Fruit fly (Drosophila melanogaster): ENCODE results near the gene MESK4.
"Not testable (repeated sequence)": the region's sequence is repeated elsewhere in the genome, so short reads cannot be mapped to it uniquely, and the experiment has no call there.

Gene MESK4

dm6 chr3R:16988514-16988913 is at the start of gene MESK4:
MESK4 (plus strand) TSS chr3R:16988814.
- not testable (repeated sequence) for TF ChIP-seq CG14711 (tag; optimal IDR thresholded peaks at IDR 0.05); ovo (GFP tag; optimal IDR thresholded peaks at IDR 0.05); kay (GFP tag; ENCODE audit: borderline replicate concordance)

- TF ChIP-seq cnc (optimal IDR thresholded peaks at IDR 0.05): no peak
- TF ChIP-seq toe (GFP tag; optimal IDR thresholded peaks at IDR 0.05): no peak
- TF ChIP-seq kay (GFP tag; ENCODE audit: borderline replicate concordance): no peak
- TF ChIP-seq Clk (GFP tag; optimal IDR thresholded peaks at IDR 0.05): no peak
- TF ChIP-seq CG5204 (GFP tag; optimal IDR thresholded peaks at IDR 0.05): no peak
- no peak for TF ChIP-seq CG33017 (tag; optimal IDR thresholded peaks at IDR 0.05)
- no peak for TF ChIP-seq Mnt (GFP tag; optimal IDR thresholded peaks at IDR 0.05)
These were observed 48.1 kb upstream of the MESK4 start for dm6 chr3R:16940520-16940919.

- TF ChIP-seq cic (GFP tag; optimal IDR thresholded peaks at IDR 0.05) (no peak), Mnt (GFP tag; optimal IDR thresholded peaks at IDR 0.05) (no peak), Crg-1 (GFP tag; optimal IDR thresholded peaks at IDR 0.05) (no peak), CG33017 (tag; optimal IDR thresholded peaks at IDR 0.05) (no peak), CG7045 (GFP tag; optimal IDR thresholded peaks at IDR 0.05) (no peak), tj (GFP tag; optimal IDR thresholded peaks at IDR 0.05) (no peak), CG7101 (tag; optimal IDR thresholded peaks at IDR 0.05) (no peak), ovo (GFP tag; optimal IDR thresholded peaks at IDR 0.05) (no peak), Hr96 (GFP tag; optimal IDR thresholded peaks at IDR 0.05) (no peak), pad (GFP tag; optimal IDR thresholded peaks at IDR 0.05) (no peak), CG1620 (GFP tag; optimal IDR thresholded peaks at IDR 0.05) (no peak), CG12768 (GFP tag; optimal IDR thresholded peaks at IDR 0.05) (no peak), cnc (optimal IDR thresholded peaks at IDR 0.05) (no peak), kay (GFP tag; ENCODE audit: borderline replicate concordance) (no peak), CG14711 (tag; optimal IDR thresholded peaks at IDR 0.05) (no peak), CG5204 (GFP tag; optimal IDR thresholded peaks at IDR 0.05) (no peak), bab1 (GFP tag; optimal IDR thresholded peaks at IDR 0.05) (no peak), Clk (GFP tag; optimal IDR thresholded peaks at IDR 0.05) (no peak), toe (GFP tag; optimal IDR thresholded peaks at IDR 0.05) (no peak), CG11617 (GFP tag; optimal IDR thresholded peaks at IDR 0.05) (no peak)
These were observed 47.3 kb upstream of the MESK4 start for dm6 chr3R:16941285-16941684.

- TF ChIP-seq CG14711 (tag; optimal IDR thresholded peaks at IDR 0.05): no peak
- TF ChIP-seq CG5204 (GFP tag; optimal IDR thresholded peaks at IDR 0.05): no peak
- no peak for TF ChIP-seq cic (GFP tag; optimal IDR thresholded peaks at IDR 0.05)
- TF ChIP-seq pad (GFP tag; optimal IDR thresholded peaks at IDR 0.05): no peak
- no peak for TF ChIP-seq CG1620 (GFP tag; optimal IDR thresholded peaks at IDR 0.05)
- TF ChIP-seq Crg-1 (GFP tag; optimal IDR thresholded peaks at IDR 0.05): no peak
- no peak for TF ChIP-seq CG11617 (GFP tag; optimal IDR thresholded peaks at IDR 0.05)
- TF ChIP-seq CG7045 (GFP tag; optimal IDR thresholded peaks at IDR 0.05): no peak
- no peak for TF ChIP-seq CG7101 (tag; optimal IDR thresholded peaks at IDR 0.05)
- TF ChIP-seq toe (GFP tag; optimal IDR thresholded peaks at IDR 0.05): no peak
- no peak for TF ChIP-seq ovo (GFP tag; optimal IDR thresholded peaks at IDR 0.05)
- TF ChIP-seq tj (GFP tag; optimal IDR thresholded peaks at IDR 0.05): no peak
- no peak for TF ChIP-seq CG12768 (GFP tag; optimal IDR thresholded peaks at IDR 0.05)
- no peak for TF ChIP-seq Clk (GFP tag; optimal IDR thresholded peaks at IDR 0.05)
- no peak for TF ChIP-seq bab1 (GFP tag; optimal IDR thresholded peaks at IDR 0.05)
- TF ChIP-seq cnc (optimal IDR thresholded peaks at IDR 0.05): no peak
- TF ChIP-seq CG33017 (tag; optimal IDR thresholded peaks at IDR 0.05): no peak
- no peak for TF ChIP-seq Hr96 (GFP tag; optimal IDR thresholded peaks at IDR 0.05)
These were observed 44.3 kb upstream of the MESK4 start for dm6 chr3R:16944267-16944666.

dm6 chr3R:16948667-16949066 is 39.9 kb upstream of the MESK4 start:
- no peak for TF ChIP-seq bab1 (GFP tag; optimal IDR thresholded peaks at IDR 0.05)
- TF ChIP-seq CG12768 (GFP tag; optimal IDR thresholded peaks at IDR 0.05): no peak
- TF ChIP-seq Hr96 (GFP tag; optimal IDR thresholded peaks at IDR 0.05): peak; percentile 23
- TF ChIP-seq CG5204 (GFP tag; optimal IDR thresholded peaks at IDR 0.05): no peak
- no peak for TF ChIP-seq CG1620 (GFP tag; optimal IDR thresholded peaks at IDR 0.05)
- no peak for TF ChIP-seq Clk (GFP tag; optimal IDR thresholded peaks at IDR 0.05)

dm6 chr3R:16951374-16951773 is 37.2 kb upstream of the MESK4 start:
- TF ChIP-seq Hr96 (GFP tag; optimal IDR thresholded peaks at IDR 0.05) (no peak), CG33017 (tag; optimal IDR thresholded peaks at IDR 0.05) (no peak), toe (GFP tag; optimal IDR thresholded peaks at IDR 0.05) (no peak), CG7101 (tag; optimal IDR thresholded peaks at IDR 0.05) (no peak), cic (GFP tag; optimal IDR thresholded peaks at IDR 0.05) (no peak), Mnt (GFP tag; optimal IDR thresholded peaks at IDR 0.05) (no peak), ovo (GFP tag; optimal IDR thresholded peaks at IDR 0.05) (no peak), kay (GFP tag; ENCODE audit: borderline replicate concordance) (no peak), CG1620 (GFP tag; optimal IDR thresholded peaks at IDR 0.05) (no peak), pad (GFP tag; optimal IDR thresholded peaks at IDR 0.05) (no peak), Crg-1 (GFP tag; optimal IDR thresholded peaks at IDR 0.05) (no peak), CG12768 (GFP tag; optimal IDR thresholded peaks at IDR 0.05) (no peak), CG7045 (GFP tag; optimal IDR thresholded peaks at IDR 0.05) (no peak)

dm6 chr3R:16954423-16954822 is 34.2 kb upstream of the MESK4 start:
- TF ChIP-seq Crg-1 (GFP tag; optimal IDR thresholded peaks at IDR 0.05) (no peak), CG1620 (GFP tag; optimal IDR thresholded peaks at IDR 0.05) (no peak), toe (GFP tag; optimal IDR thresholded peaks at IDR 0.05) (no peak), Hr96 (GFP tag; optimal IDR thresholded peaks at IDR 0.05) (no peak), tj (GFP tag; optimal IDR thresholded peaks at IDR 0.05) (no peak), cic (GFP tag; optimal IDR thresholded peaks at IDR 0.05) (no peak), ovo (GFP tag; optimal IDR thresholded peaks at IDR 0.05) (no peak), CG12768 (GFP tag; optimal IDR thresholded peaks at IDR 0.05) (no peak), Clk (GFP tag; optimal IDR thresholded peaks at IDR 0.05) (no peak), CG7045 (GFP tag; optimal IDR thresholded peaks at IDR 0.05) (no peak), CG11617 (GFP tag; optimal IDR thresholded peaks at IDR 0.05) (no peak), CG33017 (tag; optimal IDR thresholded peaks at IDR 0.05) (no peak), Mnt (GFP tag; optimal IDR thresholded peaks at IDR 0.05) (no peak), cnc (optimal IDR thresholded peaks at IDR 0.05) (no peak), bab1 (GFP tag; optimal IDR thresholded peaks at IDR 0.05) (no peak), CG14711 (tag; optimal IDR thresholded peaks at IDR 0.05) (no peak), CG5204 (GFP tag; optimal IDR thresholded peaks at IDR 0.05) (no peak)

Measured in whole organism, adult.